Worm (Caenorhabditis elegans) whole organism, L1 larva: ENCODE data around the gene nos-1.

Source experiments
- F16B12.6 ChIP-seq: fragments of 150-350 bp; optimal IDR thresholded peaks from 2 replicates; lab custom pipeline; 2014; ENCODE audit warnings: missing biosample characterization, missing genetic modification characterization
- aha-1 ChIP-seq: fragments of 150-350 bp; optimal IDR thresholded peaks from 2 replicates; lab custom pipeline; 2014; ENCODE audit warnings: missing biosample characterization, missing genetic modification characterization
- alr-1 ChIP-seq: fragments of 200-800 bp; sonication (Bioruptor generic); optimal IDR thresholded peaks from 2 replicates; lab custom pipeline; 2018; ENCODE audit warnings: borderline replicate concordance, mild to moderate bottlenecking, missing genetic modification characterization, missing compliant biosample characterization
- aly-2 ChIP-seq: fragments of 150-350 bp; optimal IDR thresholded peaks from 2 replicates; lab custom pipeline; 2014; ENCODE audit warnings: missing biosample characterization, missing genetic modification characterization
- blmp-1 ChIP-seq: fragments of 150-350 bp; optimal IDR thresholded peaks from 2 replicates; lab custom pipeline; 2014; ENCODE audit warnings: missing biosample characterization, missing genetic modification characterization
- ceh-82 ChIP-seq, 3 experiments: fragments of 150-350 bp in 1 of 3; sonication (generic microtip) in 2 of 3; optimal IDR thresholded peaks; 2 replicates each; lab custom pipeline; 2014 to 2017; ENCODE audit warnings: missing biosample characterization in 3 of 3, missing genetic modification characterization in 3 of 3
- ceh-88 ChIP-seq: fragments of 200-800 bp; sonication (Bioruptor generic); IDR thresholded peaks from 2 replicates; pipeline ENCODE4 v1.3.6; 2022; ENCODE audit warnings: missing genetic modification characterization, missing compliant biosample characterization
- dpl-1 ChIP-seq, 3 experiments: fragments of 150-350 bp in 2 of 3; sonication (generic microtip) in 1 of 3; optimal IDR thresholded peaks; 2 replicates each; lab custom pipeline; 2014 to 2017; ENCODE audit warnings: missing biosample characterization in 3 of 3, missing genetic modification characterization in 3 of 3, missing genetic modification reagents in 3 of 3
- efl-1 ChIP-seq, 4 experiments: fragments of 150-350 bp; optimal IDR thresholded peaks in 3 of 4; peaks in 1 of 4; 1 replicate in 1 of 4; 2 replicates in 3 of 4; lab custom pipeline; 2014; ENCODE audit warnings: missing biosample characterization in 2 of 4, missing genetic modification characterization in 2 of 4, missing genetic modification reagents in 2 of 4
- egl-13 ChIP-seq: sonication (generic microtip); optimal IDR thresholded peaks from 2 replicates; lab custom pipeline; 2016; ENCODE audit warnings: missing genotype, missing genetic modification reagents, missing genetic modification characterization, missing compliant biosample characterization
- elt-2 ChIP-seq: sonication (generic microtip); optimal IDR thresholded peaks from 2 replicates; lab custom pipeline; 2016; ENCODE audit warnings: missing genetic modification characterization, mild to moderate bottlenecking, inconsistent platforms, missing compliant biosample characterization, missing genetic modification reagents
- elt-3 ChIP-seq, 6 experiments: fragments of 150-350 bp in 1 of 6; sonication (generic microtip); optimal IDR thresholded peaks; 2 replicates each; lab custom pipeline; 2017 to 2018; ENCODE audit warnings: missing biosample characterization in 6 of 6, missing genetic modification characterization in 6 of 6, inconsistent platforms in 1 of 6
- fkh-8 ChIP-seq: sonication (generic microtip); optimal IDR thresholded peaks from 2 replicates; lab custom pipeline; 2016; ENCODE audit warnings: mild to moderate bottlenecking, missing genetic modification characterization, missing compliant biosample characterization
- irx-1 ChIP-seq: sonication (generic microtip); optimal IDR thresholded peaks from 2 replicates; lab custom pipeline; 2016; ENCODE audit warnings: missing genetic modification characterization, missing compliant biosample characterization
- lin-14 ChIP-seq: fragments of 200-800 bp; sonication (Bioruptor generic); optimal IDR thresholded peaks from 2 replicates; lab custom pipeline; 2018; ENCODE audit warnings: mild to moderate bottlenecking, missing genetic modification characterization, moderate library complexity, missing compliant biosample characterization
- lin-35 ChIP-seq, 2 experiments: fragments of 150-350 bp; optimal IDR thresholded peaks; 2 replicates each; lab custom pipeline; 2014; ENCODE audit warnings: missing biosample characterization in 2 of 2, missing genetic modification characterization in 2 of 2, missing genetic modification reagents in 2 of 2
- lir-3 ChIP-seq: sonication (generic microtip); optimal IDR thresholded peaks from 2 replicates; lab custom pipeline; 2016; ENCODE audit warnings: mild to moderate bottlenecking, missing genetic modification characterization, moderate library complexity, missing compliant biosample characterization; ENCODE audit not compliant: poor library complexity
- lsy-2 ChIP-seq, 2 experiments: fragments of 150-350 bp; optimal IDR thresholded peaks; 2 replicates each; lab custom pipeline; 2014; ENCODE audit warnings: missing biosample characterization in 2 of 2, missing genetic modification characterization in 2 of 2
- mef-2 ChIP-seq: fragments of 150-350 bp; optimal IDR thresholded peaks from 2 replicates; lab custom pipeline; 2014; ENCODE audit warnings: missing biosample characterization, missing genetic modification characterization
- nhr-11 ChIP-seq: fragments of 150-350 bp; optimal IDR thresholded peaks from 2 replicates; lab custom pipeline; 2014; ENCODE audit warnings: missing biosample characterization, missing genetic modification characterization
- nhr-19 ChIP-seq: fragments of 200-800 bp; sonication (Bioruptor generic); conservative IDR thresholded peaks from 2 replicates; pipeline ENCODE4 v1.3.6; 2022; ENCODE audit warnings: missing genetic modification characterization, missing compliant biosample characterization
- nhr-20 ChIP-seq: sonication (generic microtip); optimal IDR thresholded peaks from 2 replicates; lab custom pipeline; 2016; ENCODE audit warnings: mild to moderate bottlenecking, missing genetic modification characterization, missing compliant biosample characterization
- nhr-28 ChIP-seq: fragments of 150-350 bp; optimal IDR thresholded peaks from 2 replicates; lab custom pipeline; 2014; ENCODE audit warnings: missing biosample characterization, missing genetic modification characterization
- nhr-47 ChIP-seq: sonication (generic microtip); optimal IDR thresholded peaks from 2 replicates; lab custom pipeline; 2016; ENCODE audit warnings: mild to moderate bottlenecking, missing genetic modification characterization, moderate library complexity, missing compliant biosample characterization
- nhr-71 ChIP-seq: sonication (generic microtip); optimal IDR thresholded peaks from 2 replicates; lab custom pipeline; 2016; ENCODE audit warnings: mild to moderate bottlenecking, missing genetic modification characterization, moderate library complexity, missing compliant biosample characterization
- nhr-76 ChIP-seq: sonication (generic microtip); optimal IDR thresholded peaks from 2 replicates; lab custom pipeline; 2017; ENCODE audit warnings: missing biosample characterization, missing genetic modification characterization
- nhr-85 ChIP-seq: sonication (generic microtip); peaks from one replicate; lab custom pipeline; 2016; ENCODE audit warnings: missing genetic modification characterization, inconsistent platforms, missing compliant biosample characterization
- nhr-90 ChIP-seq: sonication (generic microtip); optimal IDR thresholded peaks from 2 replicates; lab custom pipeline; 2016; ENCODE audit warnings: mild to moderate bottlenecking, missing genetic modification characterization, missing compliant biosample characterization; ENCODE audit not compliant: poor library complexity
- rnt-1 ChIP-seq: sonication (generic microtip); optimal IDR thresholded peaks from 2 replicates; lab custom pipeline; 2016; ENCODE audit warnings: mild to moderate bottlenecking, missing genetic modification characterization, moderate library complexity, missing compliant biosample characterization
- snpc-4 ChIP-seq: fragments of 150-350 bp; optimal IDR thresholded peaks from 2 replicates; lab custom pipeline; 2014; ENCODE audit warnings: missing biosample characterization, missing genetic modification characterization
- snu-23 ChIP-seq: sonication (generic microtip); optimal IDR thresholded peaks from 2 replicates; lab custom pipeline; 2016; ENCODE audit warnings: missing genetic modification characterization, missing compliant biosample characterization
- zag-1 ChIP-seq: fragments of 150-350 bp; optimal IDR thresholded peaks from 2 replicates; lab custom pipeline; 2014; ENCODE audit warnings: missing biosample characterization, missing genetic modification characterization
- ztf-11 ChIP-seq, 2 experiments: sonication (generic microtip); optimal IDR thresholded peaks; 2 replicates each; lab custom pipeline; 2016 to 2017; ENCODE audit warnings: missing genetic modification characterization in 2 of 2, missing biosample characterization in 1 of 2, missing compliant biosample characterization in 1 of 2

Gene nos-1

DNA sequence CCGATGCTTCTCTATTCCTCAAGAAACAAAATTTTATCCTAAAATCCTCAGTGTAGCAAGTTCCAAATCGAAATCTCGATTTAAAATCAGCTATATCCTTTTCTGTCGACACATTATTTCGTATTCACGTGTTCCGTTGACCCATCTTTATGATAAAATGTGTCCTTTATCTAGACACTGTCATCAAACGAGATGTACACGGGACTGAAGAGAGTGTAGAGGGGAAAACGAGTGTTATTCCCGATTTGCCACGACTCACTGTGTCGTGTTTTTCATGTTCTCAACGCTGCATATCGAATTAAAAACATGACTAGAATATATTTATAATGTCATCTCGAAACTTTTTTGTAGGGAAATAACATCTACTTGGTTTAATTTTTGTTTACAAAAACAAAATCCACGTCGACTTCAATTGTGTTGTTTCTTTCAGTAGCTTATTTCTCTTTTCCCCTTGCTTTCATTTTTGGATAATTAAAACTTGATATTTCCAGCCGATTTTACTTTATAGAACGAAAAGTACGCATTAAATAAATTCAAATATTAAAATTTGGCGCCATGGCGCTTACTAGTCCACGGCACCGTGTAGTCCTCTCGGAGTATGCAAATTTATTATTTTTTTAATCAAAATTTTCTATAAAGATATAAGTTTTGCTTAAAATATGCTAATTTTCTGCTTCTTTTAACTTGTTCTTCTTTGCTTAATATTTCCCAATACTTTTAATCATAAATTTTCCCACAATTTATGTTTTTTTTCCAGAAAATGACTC is 27.0 kb downstream of the nos-1 start, which contains the start of gene metr-1:
metr-1 (plus strand) TSS at position 758 of the 767 bp plus-strand sequence.
- TF ChIP-seq lsy-2 (tag; optimal IDR thresholded peaks at IDR 0.05; lab: Kevin White, UChicago) (peak in 1 of 2 experiments; percentile 24), lin-14 (GFP tag; lab: Kevin White, UChicago) (peak; percentile 18), egl-13 (tag; lab: Kevin White, UChicago) (peak; percentile 71), ztf-11 (tag; optimal IDR thresholded peaks at IDR 0.05; lab: Kevin White, UChicago) (peak in 1 of 2 experiments; percentile 61), mef-2 (tag; lab: Kevin White, UChicago) (no peak), snu-23 (GFP tag; lab: Kevin White, UChicago) (peak; percentile 5), lin-35 (GFP tag; optimal IDR thresholded peaks at IDR 0.05; lab: Kevin White, UChicago) (peak; percentile 71 to 72), nhr-20 (tag; lab: Kevin White, UChicago) (peak; percentile 31), nhr-28 (tag; lab: Kevin White, UChicago) (no peak), nhr-71 (peak; percentile 44), nhr-47 (tag; lab: Kevin White, UChicago) (peak; percentile 60), F16B12.6 (no peak), elt-3 (tag; optimal IDR thresholded peaks at IDR 0.05; lab: Kevin White, UChicago) (peak in 1 of 6 experiments; percentile 4), ceh-82 (tag; optimal IDR thresholded peaks at IDR 0.05; lab: Kevin White, UChicago) (no peak), nhr-19 (peak; percentile 33; the same call in 1 of the 2 replicates), dpl-1 (GFP tag; optimal IDR thresholded peaks at IDR 0.05; lab: Kevin White, UChicago) (peak; percentile 66 to 82 (median 69)), fkh-8 (tag; lab: Kevin White, UChicago) (peak; percentile 9), irx-1 (tag; lab: Kevin White, UChicago) (peak; percentile 21), nhr-85 (tag; lab: Kevin White, UChicago) (peak; percentile 61), efl-1 (optimal IDR thresholded peaks at IDR 0.05; lab: Kevin White, UChicago) (peak; percentile 82 to 86), efl-1 (GFP tag; optimal IDR thresholded peaks at IDR 0.05 in 1 of 2; lab: Kevin White, UChicago) (peak; percentile 77 to 96), rnt-1 (tag; lab: Kevin White, UChicago) (peak; percentile 37), alr-1 (tag; lab: Kevin White, UChicago) (no peak), elt-2 (peak; percentile 9), lir-3 (peak; percentile 17), blmp-1 (peak; percentile 31)

DNA sequence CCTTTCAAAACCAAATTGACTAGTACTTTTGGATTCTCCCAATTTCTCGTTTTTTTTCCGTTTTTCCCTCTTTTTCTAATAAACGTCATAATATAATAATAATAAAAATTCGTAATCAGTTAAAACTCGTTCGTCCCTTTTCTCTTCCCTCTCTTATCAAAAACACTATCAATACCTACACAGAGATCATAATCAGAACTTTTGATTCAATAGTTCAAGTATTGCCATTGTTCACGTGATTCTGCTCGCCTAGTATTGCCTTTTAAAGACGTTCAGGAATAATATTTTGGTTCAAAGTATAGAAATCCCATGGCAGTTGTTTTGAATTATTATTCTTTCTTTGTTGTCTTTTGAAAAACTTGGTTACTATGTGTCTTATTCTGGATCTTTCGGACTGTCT is 28.3 kb downstream of the nos-1 start:
- TF ChIP-seq elt-2: peak; percentile 86
- TF ChIP-seq aly-2 (tag; lab: Kevin White, UChicago): no peak
- TF ChIP-seq blmp-1: peak; percentile 8
- no peak for TF ChIP-seq zag-1 (tag; lab: Kevin White, UChicago)
- TF ChIP-seq ceh-88: no peak
- no peak for TF ChIP-seq nhr-76 (tag; lab: Kevin White, UChicago)
- TF ChIP-seq nhr-90 (tag; lab: Kevin White, UChicago): peak; percentile 42
- TF ChIP-seq snu-23 (GFP tag; lab: Kevin White, UChicago): peak; percentile 8
- TF ChIP-seq nhr-20 (tag; lab: Kevin White, UChicago): peak; percentile 45
- TF ChIP-seq lin-35 (GFP tag; optimal IDR thresholded peaks at IDR 0.05; lab: Kevin White, UChicago): peak in 1 of 2 experiments; percentile 27
- TF ChIP-seq nhr-11 (tag; lab: Kevin White, UChicago): no peak
- peak; percentile 50 for TF ChIP-seq nhr-71
- peak in 2 of 6 experiments; percentile 11 to 69 for TF ChIP-seq elt-3 (tag; optimal IDR thresholded peaks at IDR 0.05; lab: Kevin White, UChicago)
- TF ChIP-seq nhr-19: 0 out of 2 replicates have a peak, but pooled peaks have one; percentile 11
- TF ChIP-seq lin-14 (GFP tag; lab: Kevin White, UChicago): peak; percentile 39
- no peak for TF ChIP-seq aha-1 (tag; lab: Kevin White, UChicago)
- TF ChIP-seq alr-1 (tag; lab: Kevin White, UChicago): no peak
- no peak for TF ChIP-seq snpc-4 (tag; lab: Kevin White, UChicago)

DNA sequence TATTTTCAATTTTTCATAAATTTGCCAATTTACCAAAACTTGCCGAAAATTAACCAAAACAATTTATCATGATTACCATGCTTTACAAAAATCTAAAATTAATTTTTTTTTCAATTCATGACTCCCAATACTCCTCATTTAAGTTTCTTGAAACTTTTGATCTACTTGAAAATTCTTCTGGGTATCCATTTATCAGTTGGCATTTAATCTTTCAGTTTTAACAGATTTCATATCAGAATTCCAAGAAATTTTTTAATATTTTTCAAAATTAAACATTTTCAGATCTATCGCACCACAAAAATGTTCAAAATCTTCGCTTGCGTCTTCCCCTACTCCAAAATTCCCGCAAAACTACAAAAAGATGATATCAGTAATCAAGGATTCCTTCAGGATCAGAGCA is 29.0 kb downstream of the nos-1 start, which contains the start of gene Y19D2B.2:
Y19D2B.2 (plus strand) TSS at position 301 of the 400 bp plus-strand sequence.
- no peak for TF ChIP-seq blmp-1
